Worm (Caenorhabditis elegans) whole organism, L4/young adult: ENCODE results near the gene tars-1.

Experiments used
- dao-5 ChIP-seq: sonication (generic microtip); optimal IDR thresholded peaks from 2 replicates; lab custom pipeline; 2016; ENCODE audit warnings: missing genotype, missing genetic modification characterization, moderate library complexity, missing compliant biosample characterization
- him-1 ChIP-seq: sonication (generic microtip); optimal IDR thresholded peaks from 2 replicates; lab custom pipeline; 2016; ENCODE audit warnings: missing genotype, missing genetic modification reagents, missing genetic modification characterization, missing compliant biosample characterization

- TF ChIP-seq dao-5 (tag; lab: Kevin White, UChicago) (no peak), him-1 (tag; lab: Kevin White, UChicago) (no peak)
Observed at ce11 chrII:11713569-11713968, 18.1 kb upstream of the tars-1 start, which contains the start of gene F13D12.10.
